Worm (Caenorhabditis elegans) whole organism, young adult: ENCODE results near the gene Y48D7A.1.

Experiments
- D2030.7 ChIP-seq: fragments of 200-800 bp; sonication (Bioruptor generic); IDR thresholded peaks from 2 replicates; pipeline ENCODE4 v1.3.6; 2022; ENCODE audit warnings: missing genetic modification reagents, missing genetic modification characterization, missing compliant biosample characterization
- F22D6.2 ChIP-seq: sonication (generic microtip); optimal IDR thresholded peaks from 2 replicates; lab custom pipeline; 2016; ENCODE audit warnings: mild to moderate bottlenecking, missing genetic modification characterization, missing compliant biosample characterization
- F49E8.2 ChIP-seq: sonication (generic microtip); optimal IDR thresholded peaks from 3 replicates; lab custom pipeline; 2017; ENCODE audit warnings: missing genetic modification characterization, mild to moderate bottlenecking, missing compliant biosample characterization, antibody characterized with exemption, moderate library complexity; ENCODE audit not compliant: insufficient read depth
- F55B11.4 ChIP-seq: sonication (generic microtip); optimal IDR thresholded peaks from 2 replicates; lab custom pipeline; 2016; ENCODE audit warnings: missing compliant biosample characterization, missing genetic modification characterization, borderline replicate concordance; ENCODE audit not compliant: insufficient read depth
- F57A8.1 ChIP-seq: fragments of 200-800 bp; sonication (Bioruptor generic); optimal IDR thresholded peaks from 2 replicates; lab custom pipeline; 2018; ENCODE audit warnings: mild to moderate bottlenecking, missing genetic modification characterization, moderate library complexity, missing compliant biosample characterization
- Y53F4B.3 ChIP-seq: fragments of 200-800 bp; sonication (Bioruptor generic); IDR thresholded peaks from 2 replicates; pipeline ENCODE4 v1.3.6; 2022; ENCODE audit warnings: missing genetic modification reagents, missing genetic modification characterization, missing compliant biosample characterization
- Y56A3A.18 ChIP-seq: fragments of 200-800 bp; sonication (Bioruptor generic); IDR thresholded peaks from 2 replicates; pipeline ENCODE4 v1.3.6; 2022; ENCODE audit warnings: missing genetic modification reagents, missing genetic modification characterization, missing compliant biosample characterization
- Y79H2A.3 ChIP-seq: fragments of 200-800 bp; sonication (Bioruptor generic); conservative IDR thresholded peaks from 2 replicates; pipeline ENCODE4 v1.3.6; 2022; ENCODE audit warnings: missing genetic modification reagents, missing genetic modification characterization, missing compliant biosample characterization
- aptf-3 ChIP-seq: fragments of 200-800 bp; sonication (Bioruptor generic); IDR thresholded peaks from 2 replicates; pipeline ENCODE4 v1.3.6; 2022; ENCODE audit warnings: missing genetic modification characterization, missing compliant biosample characterization
- atf-7 ChIP-seq: sonication (generic microtip); optimal IDR thresholded peaks from 2 replicates; lab custom pipeline; 2017; ENCODE audit warnings: mild to moderate bottlenecking, missing genetic modification characterization, missing compliant biosample characterization
- cebp-2 ChIP-seq: fragments of 200-800 bp; sonication (Bioruptor generic); IDR thresholded peaks from 2 replicates; pipeline ENCODE4 v1.3.6; 2022; ENCODE audit warnings: missing genetic modification characterization, missing compliant biosample characterization
- ceh-40 ChIP-seq: fragments of 200-800 bp; sonication (Bioruptor generic); IDR thresholded peaks from 2 replicates; pipeline ENCODE4 v1.3.6; 2022; ENCODE audit warnings: missing genetic modification characterization, missing compliant biosample characterization
- chd-7 ChIP-seq: sonication (generic microtip); optimal IDR thresholded peaks from 2 replicates; lab custom pipeline; 2016; ENCODE audit warnings: mild to moderate bottlenecking, missing genetic modification characterization, moderate library complexity, missing compliant biosample characterization
- dpff-1 ChIP-seq: sonication (generic microtip); optimal IDR thresholded peaks from 2 replicates; lab custom pipeline; 2017; ENCODE audit warnings: mild to moderate bottlenecking, missing genetic modification characterization, missing compliant biosample characterization
- dpl-1 ChIP-seq: fragments of 150-350 bp; optimal IDR thresholded peaks from 2 replicates; lab custom pipeline; 2014; ENCODE audit warnings: missing biosample characterization, missing genetic modification reagents, missing genetic modification characterization
- efl-1 ChIP-seq: fragments of 150-350 bp; optimal IDR thresholded peaks from 2 replicates; lab custom pipeline; 2014; ENCODE audit warnings: missing biosample characterization, missing genetic modification reagents, missing genetic modification characterization
- fkh-3 ChIP-seq: sonication (generic microtip); optimal IDR thresholded peaks from 2 replicates; lab custom pipeline; 2016; ENCODE audit warnings: mild to moderate bottlenecking, missing genetic modification characterization, missing compliant biosample characterization
- hlh-26 ChIP-seq: fragments of 200-800 bp; sonication (Bioruptor generic); conservative IDR thresholded peaks from 2 replicates; pipeline ENCODE4 v1.3.6; 2022; ENCODE audit warnings: missing genetic modification reagents, missing genetic modification characterization, missing compliant biosample characterization
- hmg-1.2 ChIP-seq: fragments of 200-800 bp; sonication (Bioruptor generic); IDR thresholded peaks from 2 replicates; pipeline ENCODE4 v1.3.6; 2022; ENCODE audit warnings: missing genetic modification reagents, missing genetic modification characterization, missing compliant biosample characterization
- let-607 ChIP-seq, 2 experiments: fragments of 200-800 bp in 1 of 2; sonication (Bioruptor generic) in 1 of 2; sonication (generic microtip) in 1 of 2; optimal IDR thresholded peaks; 2 replicates each; lab custom pipeline; 2016 to 2018; ENCODE audit warnings: mild to moderate bottlenecking in 2 of 2, missing compliant biosample characterization in 2 of 2, missing genetic modification characterization in 2 of 2, moderate library complexity in 2 of 2, missing genotype in 1 of 2
- lin-40 ChIP-seq: sonication (generic microtip); optimal IDR thresholded peaks from 2 replicates; lab custom pipeline; 2016; ENCODE audit warnings: missing genetic modification characterization, mild to moderate bottlenecking, missing compliant biosample characterization, missing genotype, missing genetic modification reagents
- mcd-1 ChIP-seq: fragments of 200-800 bp; sonication (Bioruptor generic); IDR thresholded peaks from 2 replicates; pipeline ENCODE4 v1.3.6; 2022; ENCODE audit warnings: missing genetic modification reagents, missing genetic modification characterization, missing compliant biosample characterization
- nfyb-1 ChIP-seq: fragments of 200-800 bp; sonication (Bioruptor generic); IDR thresholded peaks from 2 replicates; pipeline ENCODE4 v1.3.6; 2022; ENCODE audit warnings: missing genetic modification reagents, missing genetic modification characterization, missing compliant biosample characterization
- nhr-80 ChIP-seq: sonication (generic microtip); optimal IDR thresholded peaks from 2 replicates; lab custom pipeline; 2016; ENCODE audit warnings: missing genetic modification characterization, missing compliant biosample characterization
- rpc-1 ChIP-seq, 2 experiments: fragments of 150-350 bp in 1 of 2; sonication (generic microtip) in 1 of 2; optimal IDR thresholded peaks; 2 replicates each; lab custom pipeline; 2014 to 2018; ENCODE audit warnings: missing biosample characterization in 1 of 2, missing genetic modification characterization in 1 of 2, missing genetic modification reagents in 1 of 2, missing genotype in 1 of 2
- sdz-38 ChIP-seq: sonication (generic microtip); optimal IDR thresholded peaks from 2 replicates; lab custom pipeline; 2016; ENCODE audit warnings: missing genotype, missing genetic modification characterization, missing compliant biosample characterization
- snpc-1.1 ChIP-seq: sonication (generic microtip); optimal IDR thresholded peaks from 2 replicates; lab custom pipeline; 2017; ENCODE audit warnings: missing genetic modification characterization, mild to moderate bottlenecking, missing compliant biosample characterization, antibody characterized with exemption, moderate library complexity, missing genotype, missing genetic modification reagents; ENCODE audit not compliant: insufficient read depth
- snpc-3.4 ChIP-seq: sonication (generic microtip); optimal IDR thresholded peaks from 2 replicates; lab custom pipeline; 2017; ENCODE audit warnings: missing genetic modification characterization, mild to moderate bottlenecking, missing compliant biosample characterization, antibody characterized with exemption, moderate library complexity, missing genotype, missing genetic modification reagents
- snpc-4 ChIP-seq, 5 experiments: fragments of 150-350 bp in 1 of 5; sonication (generic microtip) in 4 of 5; optimal IDR thresholded peaks; 2 replicates each; lab custom pipeline; 2014 to 2018; ENCODE audit warnings: missing genetic modification characterization in 5 of 5, missing biosample characterization in 3 of 5, antibody characterized with exemption in 2 of 5, mild to moderate bottlenecking in 2 of 5, missing compliant biosample characterization in 2 of 5, missing genotype in 2 of 5, moderate library complexity in 2 of 5, missing genetic modification reagents in 1 of 5
- somi-1 ChIP-seq: fragments of 200-800 bp; sonication (Bioruptor generic); optimal IDR thresholded peaks from 2 replicates; lab custom pipeline; 2018; ENCODE audit warnings: mild to moderate bottlenecking, missing genetic modification characterization, missing compliant biosample characterization
- sptf-2 ChIP-seq: fragments of 200-800 bp; sonication (Bioruptor generic); optimal IDR thresholded peaks from 2 replicates; lab custom pipeline; 2018; ENCODE audit warnings: mild to moderate bottlenecking, missing genetic modification characterization, missing compliant biosample characterization
- tlf-1 ChIP-seq: fragments of 200-800 bp; sonication (Bioruptor generic); optimal IDR thresholded peaks from 2 replicates; lab custom pipeline; 2018; ENCODE audit warnings: mild to moderate bottlenecking, missing genetic modification characterization, missing compliant biosample characterization
- zfh-2 ChIP-seq: fragments of 200-800 bp; sonication (Bioruptor generic); conservative IDR thresholded peaks from 2 replicates; pipeline ENCODE4 v1.3.6; 2022; ENCODE audit warnings: missing genetic modification reagents, missing genetic modification characterization, missing compliant biosample characterization
- ztf-3 ChIP-seq: fragments of 200-800 bp; sonication (Bioruptor generic); optimal IDR thresholded peaks from 2 replicates; lab custom pipeline; 2018; ENCODE audit warnings: mild to moderate bottlenecking, missing genetic modification characterization, missing compliant biosample characterization

The Y48D7A.1 gene

ce11 chrX:3051315-3051993 lies 42.2 kb downstream of the Y48D7A.1 start (continued):
- TF ChIP-seq rpc-1 (optimal IDR thresholded peaks at IDR 0.05; lab: Kevin White, UChicago) (no peak), rpc-1 (tag; optimal IDR thresholded peaks at IDR 0.05; lab: Kevin White, UChicago) (no peak), D2030.7 (GFP tag; lab: Robert Waterston, UW) (no peak)

ce11 chrX:3054394-3054793 lies 45.1 kb downstream of the Y48D7A.1 start:
- TF ChIP-seq lin-40 (tag; lab: Kevin White, UChicago) (no peak), chd-7 (no peak), Y53F4B.3 (GFP tag; lab: Robert Waterston, UW) (no peak), sptf-2 (GFP tag; lab: Kevin White, UChicago) (no peak), nfyb-1 (GFP tag; lab: Robert Waterston, UW) (no peak), hmg-1.2 (no peak)

- TF ChIP-seq F49E8.2 (tag; lab: Kevin White, UChicago) (no peak), nhr-80 (tag; lab: Kevin White, UChicago) (peak; percentile 53)
These were observed 45.5 kb downstream of the Y48D7A.1 start, which contains the start of gene twk-26 for ce11 chrX:3054802-3055201. Gene twk-26, minus strand, starts transcription at chrX:3054824.

ce11 chrX:3056098-3056497 lies 46.8 kb downstream of the Y48D7A.1 start:
- TF ChIP-seq Y56A3A.18 = no peak
- no peak for TF ChIP-seq ceh-40 (GFP tag; lab: Robert Waterston, UW)
- TF ChIP-seq F22D6.2 (tag; lab: Kevin White, UChicago) = no peak
- TF ChIP-seq snpc-1.1 = peak; percentile 53
- TF ChIP-seq atf-7 = no peak
- peak; percentile 23 for TF ChIP-seq snpc-3.4
- TF ChIP-seq snpc-4 (GFP tag; optimal IDR thresholded peaks at IDR 0.05; lab: Kevin White, UChicago) = peak; percentile 71
- peak in 3 of 4 experiments; percentile 56 to 93 (median 87) for TF ChIP-seq snpc-4 (tag; optimal IDR thresholded peaks at IDR 0.05; lab: Kevin White, UChicago)

- no peak for TF ChIP-seq Y79H2A.3 (GFP tag; lab: Robert Waterston, UW)
- TF ChIP-seq fkh-3 (tag; lab: Kevin White, UChicago) = no peak
- TF ChIP-seq snpc-1.1 = peak; percentile 5
- no peak for TF ChIP-seq sdz-38 (tag; lab: Kevin White, UChicago)
- peak; percentile 44; the same call in 1 of the 2 replicates for TF ChIP-seq zfh-2
- TF ChIP-seq tlf-1 (GFP tag; lab: Kevin White, UChicago) = no peak
- no peak for TF ChIP-seq hmg-1.2
- no peak for TF ChIP-seq F57A8.1 (GFP tag; lab: Kevin White, UChicago)
- TF ChIP-seq ztf-3 = no peak
- TF ChIP-seq F55B11.4 (tag; lab: Kevin White, UChicago) = no peak
- no peak for TF ChIP-seq aptf-3 (GFP tag; lab: Robert Waterston, UW)
- TF ChIP-seq nhr-80 (tag; lab: Kevin White, UChicago) = no peak
- no peak for TF ChIP-seq hlh-26 (GFP tag; lab: Robert Waterston, UW)
- no peak for TF ChIP-seq let-607 (tag; optimal IDR thresholded peaks at IDR 0.05; lab: Kevin White, UChicago)
- no peak for TF ChIP-seq mcd-1 (GFP tag; lab: Robert Waterston, UW)
- no peak for TF ChIP-seq dpl-1 (GFP tag; lab: Kevin White, UChicago)
- TF ChIP-seq efl-1 (GFP tag; lab: Kevin White, UChicago) = no peak
- no peak for TF ChIP-seq snpc-4 (GFP tag; optimal IDR thresholded peaks at IDR 0.05; lab: Kevin White, UChicago)
- TF ChIP-seq snpc-4 (tag; optimal IDR thresholded peaks at IDR 0.05; lab: Kevin White, UChicago) = peak in 2 of 4 experiments; percentile 34 to 70
- TF ChIP-seq somi-1 (GFP tag; lab: Kevin White, UChicago) = no peak
- no peak for TF ChIP-seq dpff-1 (tag; lab: Kevin White, UChicago)
- TF ChIP-seq cebp-2 (GFP tag; lab: Robert Waterston, UW) = 0 out of 2 replicates have a peak, but pooled peaks have one; percentile 29
These were observed 48.4 kb downstream of the Y48D7A.1 start for ce11 chrX:3057656-3058055.
